Fruit fly (Drosophila melanogaster): Measurements from ENCODE around the gene lilli.

The lilli gene

dm6 chr2L:2993702-2994101 lies 108.0 kb downstream of the lilli start:
- TF ChIP-seq noc (tag; optimal IDR thresholded peaks at IDR 0.05): no peak

dm6 chr2L:2999113-2999512 lies 113.4 kb downstream of the lilli start, which contains the start of gene Ccdc85:
TSS of gene Ccdc85 (plus strand) at chr2L:2999286.
- no peak for TF ChIP-seq noc (tag; optimal IDR thresholded peaks at IDR 0.05)

dm6 chr2L:2999609-3000008 lies 113.9 kb downstream of the lilli start:
- no peak for TF ChIP-seq noc (tag; optimal IDR thresholded peaks at IDR 0.05)

dm6 chr2L:3000517-3000934 lies 114.8 kb downstream of the lilli start:
- TF ChIP-seq noc (tag; optimal IDR thresholded peaks at IDR 0.05): no peak

dm6 chr2L:3001953-3002352 lies 116.2 kb downstream of the lilli start:
- no peak for TF ChIP-seq noc (tag; optimal IDR thresholded peaks at IDR 0.05)

- no peak for TF ChIP-seq noc (tag; optimal IDR thresholded peaks at IDR 0.05)
These were observed 117.7 kb downstream of the lilli start for dm6 chr2L:3003399-3003798.

Measured in whole organism, larva.